Fruit fly (Drosophila melanogaster) S2 (cell line): ENCODE results near the gene Fibp.

Experiments
- CG8478 ChIP-seq: fragments of >200 bp; optimal IDR thresholded peaks from 2 replicates; lab custom pipeline; 2018
- CTCF ChIP-seq, 2 experiments: fragments of >200 bp; optimal IDR thresholded peaks; 2 replicates each; lab custom pipeline; 2018

DNA sequence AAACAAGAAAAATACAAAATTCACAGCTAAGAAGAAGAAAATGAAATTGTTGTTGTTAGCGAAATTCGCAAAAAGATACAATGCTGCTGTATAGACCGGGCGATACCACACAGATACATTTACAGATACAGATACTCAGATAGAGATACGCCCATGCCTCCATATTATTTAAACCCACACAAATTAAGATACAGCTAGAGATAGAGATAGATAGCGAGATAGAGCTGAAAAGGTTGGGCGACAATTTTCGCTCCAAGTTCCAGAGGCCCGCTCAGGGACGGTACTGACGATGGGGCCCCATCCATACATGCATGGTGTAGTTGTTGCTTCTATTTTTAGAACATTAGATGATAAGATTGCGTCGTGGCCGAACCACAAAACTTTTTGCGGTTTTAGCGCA lies 30.1 kb downstream of the Fibp start:
- no peak for TF ChIP-seq CG8478 (lab: Kevin White, UChicago)
- TF ChIP-seq CTCF (optimal IDR thresholded peaks at IDR 0.05; lab: Kevin White, UChicago) = no peak
